Worm (Caenorhabditis elegans) whole organism, L4/young adult: Measurements from ENCODE around the gene Y15E3A.4.

Experiments used
- dao-5 ChIP-seq: sonication (generic microtip); optimal IDR thresholded peaks from 2 replicates; lab custom pipeline; 2016; ENCODE audit warnings: missing genotype, missing genetic modification characterization, moderate library complexity, missing compliant biosample characterization
- him-1 ChIP-seq: sonication (generic microtip); optimal IDR thresholded peaks from 2 replicates; lab custom pipeline; 2016; ENCODE audit warnings: missing genotype, missing genetic modification reagents, missing genetic modification characterization, missing compliant biosample characterization

- TF ChIP-seq dao-5 (tag; lab: Kevin White, UChicago) = no peak
- no peak for TF ChIP-seq him-1 (tag; lab: Kevin White, UChicago)
These were observed 5.1 kb upstream of the Y15E3A.4 start, which contains the start of gene Y15E3A.3 for ce11 chrX:15325709-15326108.
